Fruit fly (Drosophila melanogaster): Measurements from ENCODE around the gene Reps.
A peak's percentile ranks its signal among the peaks of the same experiment; 100 is the strongest.

Reps gene

DNA sequence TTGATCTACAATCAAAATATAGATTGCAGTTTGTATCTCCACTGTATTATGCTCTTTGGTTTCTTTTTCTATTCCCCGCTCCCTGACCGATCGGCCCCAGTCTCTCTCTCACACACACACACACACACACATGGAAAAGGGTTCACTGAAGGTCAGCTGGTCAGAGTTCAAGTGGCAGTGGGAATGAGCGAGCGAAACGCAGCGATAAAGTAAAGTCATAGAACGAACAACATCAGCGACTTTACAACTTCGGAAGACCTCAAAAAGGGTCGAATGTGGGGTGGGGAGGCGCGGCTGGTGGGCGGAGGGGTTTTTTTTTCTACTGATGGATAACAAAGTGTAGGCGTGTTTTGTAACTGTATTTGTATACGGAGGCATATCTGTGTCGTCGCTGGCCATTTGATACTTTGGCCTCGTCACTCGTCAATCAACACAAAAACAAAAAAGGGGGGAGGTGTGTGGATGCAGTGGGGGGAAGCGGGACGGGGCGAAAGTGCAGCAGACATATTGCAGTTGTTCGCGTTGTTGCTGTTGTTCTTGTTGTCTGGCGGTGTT is 48.3 kb downstream of the Reps start (continued):
- peak; percentile 19 for TF ChIP-seq grn (GFP tag; optimal IDR thresholded peaks at IDR 0.05)
- TF ChIP-seq bcd (GFP tag; optimal IDR thresholded peaks at IDR 0.05) = no peak
- no peak for TF ChIP-seq CG10209 (GFP tag; optimal IDR thresholded peaks at IDR 0.05)
- TF ChIP-seq Lpt (GFP tag; optimal IDR thresholded peaks at IDR 0.05) = no peak
- no peak for TF ChIP-seq Oli (tag; optimal IDR thresholded peaks at IDR 0.05)
- TF ChIP-seq MESR4 (GFP tag; optimal IDR thresholded peaks at IDR 0.05) = no peak
- TF ChIP-seq Trl (optimal IDR thresholded peaks at IDR 0.05) = no peak
- no peak for TF ChIP-seq Trl (GFP tag; optimal IDR thresholded peaks at IDR 0.05)
- no peak for TF ChIP-seq oc (tag; optimal IDR thresholded peaks at IDR 0.05)
- TF ChIP-seq CG30403 (GFP tag; optimal IDR thresholded peaks at IDR 0.05) = peak; percentile 2
- no peak for TF ChIP-seq CG1832 (GFP tag; optimal IDR thresholded peaks at IDR 0.05)
- no peak for TF ChIP-seq unc-4 (GFP tag; IDR thresholded peaks at IDR 0.05; ENCODE audit: partially characterized antibody)
- 0 out of 2 replicates have a peak, but pooled peaks have one; percentile 1 for TF ChIP-seq CG9932 (GFP tag; IDR thresholded peaks at IDR 0.05)
- no peak for TF ChIP-seq CG15601 (tag; optimal IDR thresholded peaks at IDR 0.05)
- peak; percentile 39 for TF ChIP-seq ftz-f1 (GFP tag; optimal IDR thresholded peaks at IDR 0.05)
- TF ChIP-seq Optix (GFP tag; IDR thresholded peaks at IDR 0.05) = no peak
- TF ChIP-seq chinmo (GFP tag; IDR thresholded peaks at IDR 0.05; ENCODE audit: partially characterized antibody) = peak; percentile 66; the same call in 1 of the 4 replicates
- peak; percentile 84 for TF ChIP-seq crol (GFP tag; IDR thresholded peaks at IDR 0.05)
- TF ChIP-seq CG16815 (GFP tag; optimal IDR thresholded peaks at IDR 0.05) = peak; percentile 35
- TF ChIP-seq CG31388 (GFP tag; optimal IDR thresholded peaks at IDR 0.05) = no peak
- no peak for TF ChIP-seq Hr51 (GFP tag; optimal IDR thresholded peaks at IDR 0.05)
- no peak for TF ChIP-seq vfl (GFP tag; optimal IDR thresholded peaks at IDR 0.05)
- no peak for TF ChIP-seq Mrtf (GFP tag; IDR thresholded peaks at IDR 0.05)
- peak; percentile 51; the same call in 1 of the 3 replicates for TF ChIP-seq croc (GFP tag; conservative IDR thresholded peaks at IDR 0.05)
- TF ChIP-seq ab (GFP tag; optimal IDR thresholded peaks at IDR 0.05) = no peak
- peak; percentile 70 for TF ChIP-seq CG9817 (tag; optimal IDR thresholded peaks at IDR 0.05)
- TF ChIP-seq Fer2 (tag; optimal IDR thresholded peaks at IDR 0.05) = no peak
- no peak for TF ChIP-seq dpn (GFP tag; optimal IDR thresholded peaks at IDR 0.05)
- no peak for TF ChIP-seq BEAF-32 (GFP tag; optimal IDR thresholded peaks at IDR 0.05)
- peak; percentile 75 for TF ChIP-seq cg (GFP tag; optimal IDR thresholded peaks at IDR 0.05)
- 0 out of 2 replicates have a peak, but pooled peaks have one; percentile 13 for TF ChIP-seq wor (GFP tag; IDR thresholded peaks at IDR 0.05)
- 0 out of 2 replicates have a peak, but pooled peaks have one; percentile 6 for TF ChIP-seq rib (GFP tag; IDR thresholded peaks at IDR 0.05)
- no peak for TF ChIP-seq otp (GFP tag; IDR thresholded peaks at IDR 0.05)
- no peak for TF ChIP-seq z (GFP tag; IDR thresholded peaks at IDR 0.05)
- TF ChIP-seq ranshi (GFP tag; IDR thresholded peaks at IDR 0.05) = no peak
- TF ChIP-seq ham (GFP tag; IDR thresholded peaks at IDR 0.05) = no peak
- peak; percentile 47 for TF ChIP-seq CG2120 (GFP tag; optimal IDR thresholded peaks at IDR 0.05)
- TF ChIP-seq CG15696 (tag; optimal IDR thresholded peaks at IDR 0.05) = no peak
- TF ChIP-seq so (GFP tag; IDR thresholded peaks at IDR 0.05) = no peak; the same call in 2 of the 3 replicates
- no peak for TF ChIP-seq CG15011 (GFP tag; optimal IDR thresholded peaks at IDR 0.05)
- TF ChIP-seq sr (GFP tag; IDR thresholded peaks at IDR 0.05) = 0 out of 3 replicates have a peak, but pooled peaks have one; percentile 61
- 0 out of 2 replicates have a peak, but pooled peaks have one; percentile 1 for TF ChIP-seq CG14667 (GFP tag; IDR thresholded peaks at IDR 0.05)
- TF ChIP-seq GATAe (GFP tag; conservative IDR thresholded peaks at IDR 0.05) = 0 out of 2 replicates have a peak, but pooled peaks have one; percentile 7
- no peak for TF ChIP-seq ci (GFP tag; IDR thresholded peaks at IDR 0.05)
- TF ChIP-seq pum (GFP tag; optimal IDR thresholded peaks at IDR 0.05) = no peak
- no peak for TF ChIP-seq CG4360 (GFP tag; IDR thresholded peaks at IDR 0.05)

All from whole organism, embryonic.